Worm (Caenorhabditis elegans): ENCODE data around the gene srh-299.

- TF ChIP-seq W03F9.2 (tag; optimal IDR thresholded peaks at IDR 0.05) = no peak
- no peak for TF ChIP-seq dao-5 (tag; optimal IDR thresholded peaks at IDR 0.05)
Observed at ce11 chrV:15819983-15820382, 43.2 kb upstream of the srh-299 start, which contains the start of gene srbc-48.
